Worm (Caenorhabditis elegans): ENCODE data around the gene hid-1.

- TF ChIP-seq lim-7 (GFP tag; IDR thresholded peaks at IDR 0.05) (no peak), vab-7 (GFP tag; IDR thresholded peaks at IDR 0.05) (no peak), mdl-1 (tag; optimal IDR thresholded peaks at IDR 0.05) (no peak), egl-27 (tag; optimal IDR thresholded peaks at IDR 0.05) (no peak), nhr-41 (GFP tag; IDR thresholded peaks at IDR 0.05) (no peak), fos-1 (tag; optimal IDR thresholded peaks at IDR 0.05) (no peak), F49E8.2 (tag; optimal IDR thresholded peaks at IDR 0.05; ENCODE audit: borderline replicate concordance) (no peak), ama-1 (optimal IDR thresholded peaks at IDR 0.05) (no peak), nhr-28 (tag; optimal IDR thresholded peaks at IDR 0.05) (no peak), nhr-76 (tag; optimal IDR thresholded peaks at IDR 0.05) (no peak), daf-19 (GFP tag; conservative IDR thresholded peaks at IDR 0.05) (no peak), nhr-237 (tag; optimal IDR thresholded peaks at IDR 0.05) (no peak)
These were observed 41.6 kb upstream of the hid-1 start for ce11 chrX:2447214-2447613.
